Worm (Caenorhabditis elegans) whole organism, early embryonic: Measurements from ENCODE around the gene F54F7.6.

ENCODE experiments used
- B0310.2 ChIP-seq: sonication (generic microtip); optimal IDR thresholded peaks from 2 replicates; lab custom pipeline; 2016; ENCODE audit warnings: mild to moderate bottlenecking, missing genetic modification characterization, missing compliant biosample characterization
- F13C5.2 ChIP-seq: sonication (generic microtip); optimal IDR thresholded peaks from 2 replicates; lab custom pipeline; 2017; ENCODE audit warnings: mild to moderate bottlenecking, missing genetic modification characterization, inconsistent platforms, missing compliant biosample characterization
- aly-1 ChIP-seq: sonication (generic microtip); optimal IDR thresholded peaks from 2 replicates; lab custom pipeline; 2016; ENCODE audit warnings: missing genetic modification characterization, missing compliant biosample characterization
- ama-1 ChIP-seq: fragments of 150-350 bp; optimal IDR thresholded peaks from 2 replicates; lab custom pipeline; 2014
- ceh-36 ChIP-seq: sonication (generic microtip); optimal IDR thresholded peaks from 2 replicates; lab custom pipeline; 2016; ENCODE audit warnings: missing genetic modification characterization, inconsistent platforms, missing compliant biosample characterization
- flt-1 ChIP-seq: fragments of 200-800 bp; sonication (Bioruptor generic); IDR thresholded peaks from 2 replicates; pipeline ENCODE4 v1.3.6; 2022; ENCODE audit warnings: missing genetic modification characterization, missing compliant biosample characterization
- scrt-1 ChIP-seq: fragments of 200-800 bp; sonication (Bioruptor generic); IDR thresholded peaks from 2 replicates; pipeline ENCODE4 v1.3.6; 2022; ENCODE audit warnings: missing genetic modification characterization, missing compliant biosample characterization
- sea-1 ChIP-seq: fragments of 200-800 bp; sonication (Bioruptor generic); conservative IDR thresholded peaks from 2 replicates; pipeline ENCODE4 v1.3.6; 2022; ENCODE audit warnings: missing genetic modification characterization, missing compliant biosample characterization
- tbx-37 ChIP-seq: fragments of 200-800 bp; sonication (Bioruptor generic); conservative IDR thresholded peaks from 2 replicates; pipeline ENCODE4 v1.3.6; 2022; ENCODE audit warnings: missing genetic modification reagents, missing genetic modification characterization, missing compliant biosample characterization
- tra-4 ChIP-seq: sonication (generic microtip); optimal IDR thresholded peaks from 2 replicates; lab custom pipeline; 2017; ENCODE audit warnings: missing genetic modification characterization, missing compliant biosample characterization

DNA sequence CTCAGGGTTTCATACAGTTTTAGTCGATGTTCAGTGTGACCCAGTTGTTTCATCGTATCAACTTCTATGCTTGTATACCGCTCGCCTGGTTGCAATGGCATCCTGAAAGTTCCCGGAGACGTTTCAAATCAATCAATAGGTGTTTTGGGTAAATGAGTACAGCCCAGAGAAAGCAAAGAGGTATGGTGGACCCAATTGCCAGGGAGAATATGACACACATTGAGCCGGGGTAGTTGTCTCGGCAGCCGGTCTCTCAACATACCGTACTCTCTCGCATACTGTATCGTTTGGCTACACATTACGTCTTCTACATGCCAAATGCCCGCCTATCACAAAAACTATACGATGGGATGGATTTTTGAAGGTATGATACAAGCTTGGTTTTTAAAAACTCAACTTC lies 32.9 kb downstream of the F54F7.6 start, which contains the start of gene Y62H9A.9:
- TF ChIP-seq ama-1 (no peak), scrt-1 (GFP tag; lab: Robert Waterston, UW) (no peak), B0310.2 (no peak), ceh-36 (tag; lab: Kevin White, UChicago) (no peak), sea-1 (GFP tag; lab: Robert Waterston, UW) (no peak), tra-4 (tag; lab: Kevin White, UChicago) (no peak), flt-1 (no peak), F13C5.2 (no peak), aly-1 (tag; lab: Kevin White, UChicago) (no peak), tbx-37 (GFP tag; lab: Robert Waterston, UW) (no peak)
